Fruit fly (Drosophila melanogaster) whole organism, prepupa: ENCODE data around the gene COX6AL2.

ENCODE experiments used
- CG10631 ChIP-seq: fragments of 200-800 bp; sonication (Bioruptor generic); optimal IDR thresholded peaks from 2 replicates; lab custom pipeline; 2016; ENCODE audit warnings: missing biosample characterization, missing genetic modification characterization
- CG10669 ChIP-seq: fragments of 200-800 bp; sonication (Bioruptor generic); optimal IDR thresholded peaks from 3 replicates; lab custom pipeline; 2018; ENCODE audit warnings: missing biosample characterization, mild to moderate bottlenecking, missing genetic modification characterization, moderate library complexity
- CG11294 ChIP-seq: fragments of 200-800 bp; sonication (Bioruptor generic); IDR thresholded peaks from 2 replicates; pipeline ENCODE4 v1.3.6; 2022; ENCODE audit warnings: missing biosample characterization, missing genetic modification characterization
- CG15336 ChIP-seq: fragments of 200-800 bp; sonication (Bioruptor generic); IDR thresholded peaks from 2 replicates; pipeline ENCODE4 v1.3.6; 2022; ENCODE audit warnings: missing biosample characterization, missing genetic modification characterization
- CG1621 ChIP-seq: fragments of 200-800 bp; sonication (Bioruptor generic); optimal IDR thresholded peaks from 3 replicates; lab custom pipeline; 2018; ENCODE audit warnings: missing biosample characterization, mild to moderate bottlenecking, missing genetic modification characterization
- CG16779 ChIP-seq: fragments of 200-800 bp; sonication (Bioruptor generic); optimal IDR thresholded peaks from 3 replicates; lab custom pipeline; 2017; ENCODE audit warnings: missing biosample characterization, mild to moderate bottlenecking, missing genetic modification characterization
- CG3032 ChIP-seq: fragments of 200-800 bp; optimal IDR thresholded peaks from 2 replicates; lab custom pipeline; 2019; ENCODE audit warnings: missing biosample characterization, mild to moderate bottlenecking, missing genetic modification characterization, moderate library complexity
- CG31627 ChIP-seq: fragments of 200-800 bp; sonication (Bioruptor generic); optimal IDR thresholded peaks from 3 replicates; lab custom pipeline; 2016; ENCODE audit warnings: missing biosample characterization, missing genetic modification characterization
- CG32006 ChIP-seq: fragments of 200-800 bp; sonication (Bioruptor generic); optimal IDR thresholded peaks from 3 replicates; lab custom pipeline; 2017; ENCODE audit warnings: missing biosample characterization, mild to moderate bottlenecking, missing genetic modification characterization
- CG34406 ChIP-seq: fragments of 200-800 bp; sonication (Bioruptor generic); optimal IDR thresholded peaks from 3 replicates; lab custom pipeline; 2016; ENCODE audit warnings: missing biosample characterization, missing genetic modification characterization
- CG6163 ChIP-seq: fragments of 200-800 bp; sonication (Bioruptor generic); IDR thresholded peaks from 3 replicates; pipeline ENCODE4 v1.3.6; 2022; ENCODE audit warnings: missing biosample characterization, missing genetic modification characterization
- CG6808 ChIP-seq: fragments of 200-800 bp; sonication (Bioruptor generic); optimal IDR thresholded peaks from 3 replicates; lab custom pipeline; 2017; ENCODE audit warnings: missing biosample characterization, missing genetic modification characterization, mild to moderate bottlenecking, moderate library complexity, missing genetic modification reagents
- CG6854 ChIP-seq: fragments of 200-800 bp; sonication (Bioruptor generic); optimal IDR thresholded peaks from 2 replicates; lab custom pipeline; 2017; ENCODE audit warnings: missing biosample characterization, mild to moderate bottlenecking, missing genetic modification characterization
- CG7368 ChIP-seq: fragments of 200-800 bp; sonication (Bioruptor generic); optimal IDR thresholded peaks from 3 replicates; lab custom pipeline; 2016; ENCODE audit warnings: missing biosample characterization, missing genetic modification characterization
- CG8319 ChIP-seq: fragments of 200-800 bp; sonication (Bioruptor generic); optimal IDR thresholded peaks from 3 replicates; lab custom pipeline; 2016; ENCODE audit warnings: missing biosample characterization, missing genetic modification characterization
- CG8632 ChIP-seq: fragments of 200-800 bp; sonication (Bioruptor generic); optimal IDR thresholded peaks from 3 replicates; lab custom pipeline; 2016; ENCODE audit warnings: missing biosample characterization, missing genetic modification characterization
- CG9139 ChIP-seq: fragments of 200-800 bp; sonication (Bioruptor generic); optimal IDR thresholded peaks from 3 replicates; lab custom pipeline; 2017; ENCODE audit warnings: missing biosample characterization, mild to moderate bottlenecking, missing genetic modification characterization
- Eip75B ChIP-seq: fragments of 200-800 bp; sonication (Bioruptor generic); optimal IDR thresholded peaks from 3 replicates; lab custom pipeline; 2016; ENCODE audit warnings: missing biosample characterization, missing genetic modification characterization
- Eip93F ChIP-seq: fragments of 200-800 bp; sonication (Bioruptor generic); optimal IDR thresholded peaks from 2 replicates; lab custom pipeline; 2016; ENCODE audit warnings: missing biosample characterization, mild to moderate bottlenecking, missing genetic modification characterization
- Ets21C ChIP-seq: fragments of 200-800 bp; sonication (Bioruptor generic); optimal IDR thresholded peaks from 3 replicates; lab custom pipeline; 2016; ENCODE audit warnings: missing biosample characterization, missing genetic modification characterization
- Gug ChIP-seq: fragments of 200-800 bp; sonication (Bioruptor generic); IDR thresholded peaks from 2 replicates; pipeline ENCODE4 v1.3.6; 2022; ENCODE audit warnings: missing biosample characterization, missing genetic modification characterization
- Hr39 ChIP-seq: fragments of 200-800 bp; sonication (Bioruptor generic); optimal IDR thresholded peaks from 2 replicates; lab custom pipeline; 2016; ENCODE audit warnings: missing biosample characterization, missing genetic modification characterization
- Hr4 ChIP-seq: fragments of 200-800 bp; sonication (Bioruptor generic); optimal IDR thresholded peaks from 3 replicates; lab custom pipeline; 2016; ENCODE audit warnings: missing biosample characterization, missing genetic modification characterization
- OdsH ChIP-seq: fragments of 200-800 bp; sonication (Bioruptor generic); optimal IDR thresholded peaks from 3 replicates; lab custom pipeline; 2016; ENCODE audit warnings: missing biosample characterization, missing genetic modification characterization
- Smox ChIP-seq: fragments of 200-800 bp; sonication (Bioruptor generic); optimal IDR thresholded peaks from 3 replicates; lab custom pipeline; 2016; ENCODE audit warnings: missing biosample characterization, missing genetic modification characterization
- Sox102F ChIP-seq: fragments of 200-800 bp; sonication (Bioruptor generic); optimal IDR thresholded peaks from 2 replicates; lab custom pipeline; 2016; ENCODE audit warnings: missing biosample characterization, mild to moderate bottlenecking, missing genetic modification characterization
- Sox14 ChIP-seq: fragments of 200-800 bp; sonication (Bioruptor generic); optimal IDR thresholded peaks from 3 replicates; lab custom pipeline; 2016; ENCODE audit warnings: missing biosample characterization, missing genetic modification characterization
- Sox15 ChIP-seq: fragments of 200-800 bp; sonication (Bioruptor generic); optimal IDR thresholded peaks from 3 replicates; lab custom pipeline; 2016; ENCODE audit warnings: missing biosample characterization, missing genetic modification characterization
- acj6 ChIP-seq: fragments of 200-800 bp; sonication (Bioruptor generic); optimal IDR thresholded peaks from 3 replicates; lab custom pipeline; 2016; ENCODE audit warnings: missing biosample characterization, missing genetic modification characterization
- cyc ChIP-seq: fragments of 200-800 bp; sonication (Bioruptor generic); optimal IDR thresholded peaks from 3 replicates; lab custom pipeline; 2016; ENCODE audit warnings: missing biosample characterization, missing genetic modification characterization
- dac ChIP-seq: fragments of 200-800 bp; sonication (Bioruptor generic); optimal IDR thresholded peaks from 2 replicates; lab custom pipeline; 2017; ENCODE audit warnings: missing biosample characterization, mild to moderate bottlenecking, missing genetic modification characterization
- dsx ChIP-seq: fragments of 200-800 bp; optimal IDR thresholded peaks from 3 replicates; lab custom pipeline; 2019; ENCODE audit warnings: missing biosample characterization, mild to moderate bottlenecking, missing genetic modification characterization, moderate library complexity; ENCODE audit not compliant: poor library complexity, severe bottlenecking
- esn ChIP-seq: fragments of 200-800 bp; sonication (Bioruptor generic); optimal IDR thresholded peaks from 2 replicates; lab custom pipeline; 2016; ENCODE audit warnings: missing biosample characterization, mild to moderate bottlenecking, missing genetic modification characterization, moderate library complexity
- fd59A ChIP-seq: fragments of 200-800 bp; sonication (Bioruptor generic); optimal IDR thresholded peaks from 2 replicates; lab custom pipeline; 2017; ENCODE audit warnings: missing biosample characterization, mild to moderate bottlenecking, missing genetic modification characterization, missing genetic modification reagents
- fd85E ChIP-seq: fragments of 200-800 bp; sonication (Bioruptor generic); optimal IDR thresholded peaks from 3 replicates; lab custom pipeline; 2016; ENCODE audit warnings: missing biosample characterization, missing genetic modification characterization
- fkh ChIP-seq: fragments of 200-800 bp; sonication (Bioruptor generic); optimal IDR thresholded peaks from 3 replicates; lab custom pipeline; 2017; ENCODE audit warnings: missing biosample characterization, mild to moderate bottlenecking, missing genetic modification characterization, moderate library complexity
- lz ChIP-seq: fragments of 200-800 bp; sonication (Bioruptor generic); optimal IDR thresholded peaks from 3 replicates; lab custom pipeline; 2016; ENCODE audit warnings: missing biosample characterization, missing genetic modification characterization
- pdm3 ChIP-seq: fragments of 200-800 bp; sonication (Bioruptor generic); optimal IDR thresholded peaks from 3 replicates; lab custom pipeline; 2016; ENCODE audit warnings: missing biosample characterization, missing genetic modification characterization
- salr ChIP-seq, 2 experiments: fragments of 200-800 bp; sonication (Bioruptor generic); optimal IDR thresholded peaks; 3 replicates each; lab custom pipeline; 2016 to 2018; ENCODE audit warnings: missing biosample characterization in 2 of 2, missing genetic modification characterization in 2 of 2, mild to moderate bottlenecking in 1 of 2
- spab ChIP-seq: fragments of 200-800 bp; sonication (Bioruptor generic); optimal IDR thresholded peaks from 2 replicates; lab custom pipeline; 2017; ENCODE audit warnings: missing biosample characterization, mild to moderate bottlenecking, missing genetic modification characterization, missing genetic modification reagents
- svp ChIP-seq: fragments of 200-800 bp; sonication (Bioruptor generic); peaks from one replicate; lab custom pipeline; 2016; ENCODE audit warnings: missing biosample characterization, missing genetic modification characterization
- vri ChIP-seq: fragments of 200-800 bp; sonication (Bioruptor generic); optimal IDR thresholded peaks from 3 replicates; lab custom pipeline; 2016; ENCODE audit warnings: missing biosample characterization, mild to moderate bottlenecking, missing genetic modification characterization

Gene COX6AL2

dm6 chr3L:18890283-18891175, 23.4 kb downstream of the COX6AL2 start, which contains the start of gene CG3961 (continued):
- peak; percentile 91 for TF ChIP-seq Ets21C (GFP tag; lab: Kevin White, UChicago)
- peak; percentile 94 for TF ChIP-seq CG6854
- peak; percentile 98 for TF ChIP-seq Smox
- TF ChIP-seq fkh (GFP tag; lab: Kevin White, UChicago), result peak; percentile 85
- peak; percentile 97 for TF ChIP-seq Sox14 (GFP tag; lab: Kevin White, UChicago)
- peak; percentile 99 for TF ChIP-seq CG6808
- TF ChIP-seq CG8319 (GFP tag; lab: Kevin White, UChicago), result peak; percentile 96
- peak; percentile 98 for TF ChIP-seq dsx (GFP tag; lab: Kevin White, UChicago)
- TF ChIP-seq Gug, result peak; percentile 94
- TF ChIP-seq CG31627 (GFP tag; lab: Kevin White, UChicago), result peak; percentile 96
- TF ChIP-seq CG10631 (GFP tag; lab: Kevin White, UChicago), result peak; percentile 99
- peak; percentile 99 for TF ChIP-seq OdsH
- peak; percentile 99 for TF ChIP-seq acj6 (GFP tag; lab: Kevin White, UChicago)
- TF ChIP-seq esn (GFP tag; lab: Kevin White, UChicago), result peak; percentile 99
- peak; percentile 97 for TF ChIP-seq CG7368
- TF ChIP-seq Hr4, result peak; percentile 98
- peak; percentile 97 for TF ChIP-seq Sox102F (GFP tag; lab: Kevin White, UChicago)
- TF ChIP-seq spab (GFP tag; lab: Kevin White, UChicago), result peak; percentile 99
- TF ChIP-seq fd85E (GFP tag; lab: Kevin White, UChicago), result peak; percentile 91
- peak; percentile 89 for TF ChIP-seq Eip93F (GFP tag; lab: Kevin White, UChicago)
- peak; percentile 92; the same call in 1 of the 2 replicates for TF ChIP-seq CG11294 (GFP tag; lab: Robert Waterston, UW)
- peak; percentile 99 for TF ChIP-seq CG8632 (GFP tag; lab: Kevin White, UChicago)
- peak; percentile 100 for TF ChIP-seq CG32006
- peak; percentile 99 for TF ChIP-seq CG34406
- TF ChIP-seq CG15336 (GFP tag; lab: Robert Waterston, UW), result peak; percentile 98
- TF ChIP-seq Sox15 (GFP tag; lab: Kevin White, UChicago), result peak; percentile 98
- TF ChIP-seq CG6163 (GFP tag; lab: Robert Waterston, UW), result peak; percentile 89
- peak; percentile 98 for TF ChIP-seq CG16779 (tag; lab: Kevin White, UChicago)
- peak; percentile 89 for TF ChIP-seq vri (GFP tag; lab: Kevin White, UChicago)
- TF ChIP-seq fd59A (GFP tag; lab: Kevin White, UChicago), result peak; percentile 99
- TF ChIP-seq CG9139 (GFP tag; lab: Kevin White, UChicago), result peak; percentile 98
- TF ChIP-seq CG3032, result peak; percentile 99
- TF ChIP-seq lz, result peak; percentile 98
- peak; percentile 96 for TF ChIP-seq cyc (GFP tag; lab: Kevin White, UChicago)
- TF ChIP-seq dac (GFP tag; lab: Kevin White, UChicago), result peak; percentile 94
- TF ChIP-seq salr (GFP tag; optimal IDR thresholded peaks at IDR 0.05; lab: Kevin White, UChicago), result peak; percentile 85 to 100
- TF ChIP-seq CG1621 (tag; lab: Kevin White, UChicago), result peak; percentile 94
- TF ChIP-seq Hr39 (GFP tag; lab: Kevin White, UChicago), result peak; percentile 94
- TF ChIP-seq Eip75B (GFP tag; lab: Kevin White, UChicago), result peak; percentile 98
- peak; percentile 98 for TF ChIP-seq svp (GFP tag; lab: Kevin White, UChicago)
- TF ChIP-seq pdm3 (GFP tag; lab: Kevin White, UChicago), result peak; percentile 98
- TF ChIP-seq CG10669 (GFP tag; lab: Kevin White, UChicago), result peak; percentile 98
